Worm (Caenorhabditis elegans) whole organism, L3 larva: Measurements from ENCODE around the gene npr-41.

Experiments
- ceh-28 ChIP-seq: fragments of 150-350 bp; optimal IDR thresholded peaks from 2 replicates; lab custom pipeline; 2014; ENCODE audit warnings: missing biosample characterization, missing genetic modification reagents, missing genetic modification characterization
- ceh-9 ChIP-seq: sonication (generic microtip); optimal IDR thresholded peaks from 2 replicates; lab custom pipeline; 2018; ENCODE audit warnings: missing biosample characterization, missing genetic modification characterization
- elt-2 ChIP-seq: sonication (generic microtip); optimal IDR thresholded peaks from 2 replicates; lab custom pipeline; 2016; ENCODE audit warnings: missing genetic modification reagents, mild to moderate bottlenecking, missing genetic modification characterization, missing compliant biosample characterization
- fkh-10 ChIP-seq: sonication (generic microtip); optimal IDR thresholded peaks from 2 replicates; lab custom pipeline; 2017; ENCODE audit warnings: missing biosample characterization, missing genetic modification reagents, missing genetic modification characterization
- nfya-1 ChIP-seq: sonication (generic microtip); optimal IDR thresholded peaks from 2 replicates; lab custom pipeline; 2017; ENCODE audit warnings: missing genetic modification characterization, mild to moderate bottlenecking, missing compliant biosample characterization, antibody characterized with exemption, moderate library complexity; ENCODE audit not compliant: insufficient read depth
- nhr-12 ChIP-seq: fragments of 150-350 bp; optimal IDR thresholded peaks from 2 replicates; lab custom pipeline; 2014; ENCODE audit warnings: missing biosample characterization, missing genetic modification characterization
- pha-4 ChIP-seq: fragments of 150-350 bp; optimal IDR thresholded peaks from 2 replicates; lab custom pipeline; 2014; ENCODE audit warnings: missing biosample characterization, missing genetic modification reagents, missing genetic modification characterization
- sea-2 ChIP-seq: fragments of 150-350 bp; sonication (generic microtip); optimal IDR thresholded peaks from 4 replicates; lab custom pipeline; 2014; ENCODE audit warnings: missing biosample characterization, missing genetic modification reagents, missing genetic modification characterization
- unc-62 ChIP-seq: fragments of 150-350 bp; sonication (generic microtip); optimal IDR thresholded peaks from 4 replicates; lab custom pipeline; 2014; ENCODE audit warnings: missing biosample characterization, missing genetic modification reagents, missing genetic modification characterization

ce11 chrII:11512921-11513320 is 2.4 kb downstream of the npr-41 start:
- TF ChIP-seq elt-2 (no peak), ceh-28 (no peak), nhr-12 (tag; lab: Kevin White, UChicago) (no peak), ceh-9 (tag; lab: Kevin White, UChicago) (no peak), unc-62 (GFP tag; lab: Kevin White, UChicago) (no peak), sea-2 (GFP tag; lab: Kevin White, UChicago) (no peak), pha-4 (tag; lab: Kevin White, UChicago) (no peak), nfya-1 (no peak), fkh-10 (GFP tag; lab: Kevin White, UChicago) (no peak)
